Worm (Caenorhabditis elegans) whole organism, late embryonic: ENCODE measurements around the gene F53E10.6.

ENCODE experiments used
- C08G9.2 ChIP-seq: sonication (generic microtip); optimal IDR thresholded peaks from 2 replicates; lab custom pipeline; 2016; ENCODE audit warnings: mild to moderate bottlenecking, missing genetic modification characterization, moderate library complexity, missing compliant biosample characterization
- ceh-24 ChIP-seq: sonication (generic microtip); optimal IDR thresholded peaks from 2 replicates; lab custom pipeline; 2016; ENCODE audit warnings: mild to moderate bottlenecking, missing genetic modification characterization, missing compliant biosample characterization
- ceh-30 ChIP-seq: fragments of 150-350 bp; optimal IDR thresholded peaks from 2 replicates; lab custom pipeline; 2014; ENCODE audit warnings: missing biosample characterization, missing genetic modification characterization
- eyg-1 ChIP-seq: sonication (generic microtip); optimal IDR thresholded peaks from 2 replicates; lab custom pipeline; 2016; ENCODE audit warnings: missing genotype, missing genetic modification characterization, missing compliant biosample characterization
- hlh-8 ChIP-seq: sonication (generic microtip); optimal IDR thresholded peaks from 2 replicates; lab custom pipeline; 2016; ENCODE audit warnings: missing genotype, missing genetic modification characterization, missing compliant biosample characterization
- nhr-11 ChIP-seq: fragments of 150-350 bp; optimal IDR thresholded peaks from 2 replicates; lab custom pipeline; 2014; ENCODE audit warnings: missing biosample characterization, missing genetic modification characterization
- zip-5 ChIP-seq: sonication (generic microtip); optimal IDR thresholded peaks from 2 replicates; lab custom pipeline; 2016; ENCODE audit warnings: missing genetic modification characterization, missing compliant biosample characterization

DNA sequence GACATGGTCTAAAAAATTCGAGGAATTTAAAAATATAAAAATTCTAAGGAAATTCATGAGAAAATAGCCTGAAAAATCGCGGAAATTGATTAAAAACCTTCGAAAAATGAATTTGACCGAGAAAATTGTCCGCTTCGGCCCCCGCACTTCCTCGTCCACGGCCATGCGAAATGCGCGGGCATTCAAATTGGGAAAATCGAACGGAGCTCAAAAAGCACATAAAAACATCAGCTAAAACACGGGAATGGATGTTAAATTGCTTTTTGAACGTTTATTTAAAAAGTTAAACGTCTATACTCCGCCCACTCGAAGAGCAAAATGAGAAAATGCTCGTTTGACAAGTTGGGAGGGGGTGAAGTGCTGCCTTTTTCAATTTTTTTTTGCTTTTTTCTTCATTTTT, at the start of gene F53E10.6:
- no peak for TF ChIP-seq ceh-30 (tag; lab: Kevin White, UChicago)
- TF ChIP-seq ceh-24, result no peak
- TF ChIP-seq eyg-1 (tag; lab: Kevin White, UChicago), result no peak
- peak; percentile 91 for TF ChIP-seq C08G9.2
- no peak for TF ChIP-seq nhr-11 (tag; lab: Kevin White, UChicago)
- TF ChIP-seq hlh-8 (tag; lab: Kevin White, UChicago), result peak; percentile 41
- peak; percentile 63 for TF ChIP-seq zip-5 (tag; lab: Kevin White, UChicago)
